Fruit fly (Drosophila melanogaster) whole organism, embryonic: ENCODE results near the gene CG12206.

Experiments used
- Bgb ChIP-seq: fragments of 200-800 bp; sonication (Bioruptor generic); IDR thresholded peaks from 2 replicates; pipeline ENCODE4 v1.3.6; 2022; ENCODE audit warnings: missing biosample characterization, missing genetic modification characterization; ENCODE audit not compliant: partially characterized antibody
- CG12744 ChIP-seq: fragments of 200-800 bp; sonication (Bioruptor generic); optimal IDR thresholded peaks from 2 replicates; lab custom pipeline; 2016; ENCODE audit warnings: missing biosample characterization, missing genetic modification characterization
- CG14667 ChIP-seq: fragments of 200-800 bp; sonication (Bioruptor generic); IDR thresholded peaks from 2 replicates; pipeline ENCODE4 v1.3.6; 2022; ENCODE audit warnings: missing biosample characterization, missing genetic modification characterization
- CG16779 ChIP-seq: fragments of 200-800 bp; sonication (Bioruptor generic); IDR thresholded peaks from 2 replicates; pipeline ENCODE4 v1.3.6; 2022; ENCODE audit warnings: missing biosample characterization, missing genetic modification characterization
- CG16863 ChIP-seq: fragments of 200-800 bp; sonication (Bioruptor generic); optimal IDR thresholded peaks from 3 replicates; lab custom pipeline; 2016; ENCODE audit warnings: missing biosample characterization, missing genetic modification characterization
- CG17359 ChIP-seq: fragments of 200-800 bp; sonication (Bioruptor generic); optimal IDR thresholded peaks from 3 replicates; lab custom pipeline; 2018; ENCODE audit warnings: missing biosample characterization, mild to moderate bottlenecking, missing genetic modification characterization, moderate library complexity
- CG17568 ChIP-seq: fragments of 200-800 bp; sonication (Bioruptor generic); optimal IDR thresholded peaks from 2 replicates; lab custom pipeline; 2018; ENCODE audit warnings: missing biosample characterization, mild to moderate bottlenecking, missing genetic modification characterization, moderate library complexity
- CG17829 ChIP-seq: fragments of 200-800 bp; optimal IDR thresholded peaks from 2 replicates; lab custom pipeline; 2019; ENCODE audit warnings: missing biosample characterization, mild to moderate bottlenecking, missing genetic modification characterization, moderate library complexity
- CG3065 ChIP-seq: fragments of 200-800 bp; sonication (Bioruptor generic); optimal IDR thresholded peaks from 2 replicates; lab custom pipeline; 2016; ENCODE audit warnings: missing biosample characterization, missing genetic modification characterization
- CG3281 ChIP-seq: fragments of 200-800 bp; sonication (Bioruptor generic); optimal IDR thresholded peaks from 3 replicates; lab custom pipeline; 2017; ENCODE audit warnings: missing biosample characterization, mild to moderate bottlenecking, missing genetic modification characterization
- CG33213 ChIP-seq: fragments of 200-800 bp; sonication (Bioruptor generic); optimal IDR thresholded peaks from 3 replicates; lab custom pipeline; 2016; ENCODE audit warnings: missing biosample characterization, missing genetic modification characterization
- CG3726 ChIP-seq: fragments of 200-800 bp; sonication (Bioruptor generic); IDR thresholded peaks from 3 replicates; pipeline ENCODE4, ENCODE4 v1.3.6; 2022; ENCODE audit warnings: missing biosample characterization, missing genetic modification characterization
- CG4404 ChIP-seq: fragments of 200-800 bp; sonication (Bioruptor generic); IDR thresholded peaks from 2 replicates; pipeline ENCODE4 v1.3.6; 2022; ENCODE audit warnings: missing biosample characterization, missing genetic modification characterization
- CG4820 ChIP-seq: fragments of 200-800 bp; sonication (Bioruptor generic); optimal IDR thresholded peaks from 3 replicates; lab custom pipeline; 2016; ENCODE audit warnings: missing biosample characterization, missing genetic modification characterization
- CG7357 ChIP-seq: fragments of 200-800 bp; sonication (Bioruptor generic); IDR thresholded peaks from 3 replicates; pipeline ENCODE4 v1.3.6; 2022; ENCODE audit warnings: missing biosample characterization, missing genetic modification characterization
- CG7745 ChIP-seq: fragments of 200-800 bp; sonication (Bioruptor generic); optimal IDR thresholded peaks from 2 replicates; lab custom pipeline; 2018; ENCODE audit warnings: missing biosample characterization, mild to moderate bottlenecking, missing genetic modification characterization, moderate library complexity
- CG7987 ChIP-seq: fragments of 200-800 bp; sonication (Bioruptor generic); optimal IDR thresholded peaks from 2 replicates; lab custom pipeline; 2018; ENCODE audit warnings: missing biosample characterization, mild to moderate bottlenecking, missing genetic modification characterization, moderate library complexity
- CG8089 ChIP-seq: fragments of 200-800 bp; sonication (Bioruptor generic); optimal IDR thresholded peaks from 3 replicates; lab custom pipeline; 2016; ENCODE audit warnings: missing biosample characterization, missing genetic modification characterization
- CG8388 ChIP-seq: fragments of 200-800 bp; sonication (Bioruptor generic); optimal IDR thresholded peaks from 2 replicates; lab custom pipeline; 2019; ENCODE audit warnings: missing biosample characterization, mild to moderate bottlenecking, missing genetic modification characterization, moderate library complexity
- CG8478 ChIP-seq: fragments of >200 bp; optimal IDR thresholded peaks from 2 replicates; lab custom pipeline; 2018
- CkIIα-i1 ChIP-seq: fragments of 200-800 bp; sonication (Bioruptor generic); IDR thresholded peaks from 2 replicates; pipeline ENCODE4 v1.3.6; 2022; ENCODE audit warnings: missing biosample characterization, missing genetic modification characterization
- Drgx ChIP-seq: fragments of 200-800 bp; sonication (Bioruptor generic); IDR thresholded peaks from 2 replicates; pipeline ENCODE4 v1.3.6; 2022; ENCODE audit warnings: missing biosample characterization, missing genetic modification characterization
- H15 ChIP-seq: fragments of 200-800 bp; sonication (Bioruptor generic); IDR thresholded peaks from 3 replicates; pipeline ENCODE4 v1.3.6; 2022; ENCODE audit warnings: missing biosample characterization, missing genetic modification characterization
- Hsf ChIP-seq: fragments of 200-800 bp; sonication (Bioruptor generic); optimal IDR thresholded peaks from 3 replicates; lab custom pipeline; 2016; ENCODE audit warnings: missing biosample characterization, missing genetic modification characterization
- Mrtf ChIP-seq: fragments of 200-800 bp; sonication (Bioruptor generic); IDR thresholded peaks from 3 replicates; pipeline ENCODE4 v1.3.6; 2022; ENCODE audit warnings: missing biosample characterization, missing genetic modification characterization
- Neu2 ChIP-seq: fragments of 200-800 bp; sonication (Bioruptor generic); optimal IDR thresholded peaks from 3 replicates; lab custom pipeline; 2016; ENCODE audit warnings: missing biosample characterization, missing genetic modification characterization, borderline replicate concordance
- Ssrp ChIP-seq: fragments of 200-800 bp; sonication (Bioruptor generic); optimal IDR thresholded peaks from 2 replicates; lab custom pipeline; 2018; ENCODE audit warnings: missing biosample characterization, mild to moderate bottlenecking, missing genetic modification characterization, moderate library complexity
- Usf ChIP-seq: fragments of 200-800 bp; sonication (Bioruptor generic); optimal IDR thresholded peaks from 2 replicates; lab custom pipeline; 2017; ENCODE audit warnings: missing genotype, missing biosample characterization, missing genetic modification characterization
- al ChIP-seq: fragments of 200-800 bp; sonication (Bioruptor generic); IDR thresholded peaks from 2 replicates; pipeline ENCODE4 v1.3.6; 2022; ENCODE audit warnings: missing biosample characterization, missing genetic modification characterization
- bowl ChIP-seq: fragments of 200-800 bp; sonication (Bioruptor generic); IDR thresholded peaks from 2 replicates; pipeline ENCODE4 v1.3.6; 2022; ENCODE audit warnings: missing biosample characterization, missing genetic modification characterization
- chm ChIP-seq: fragments of 200-800 bp; sonication (Bioruptor generic); IDR thresholded peaks from 2 replicates; pipeline ENCODE4 v1.3.6; 2022; ENCODE audit warnings: missing biosample characterization, missing genetic modification characterization
- ci ChIP-seq: fragments of 200-800 bp; sonication (Bioruptor generic); IDR thresholded peaks from 3 replicates; pipeline ENCODE4 v1.3.6; 2022; ENCODE audit warnings: missing biosample characterization, missing genetic modification characterization
- dysf ChIP-seq: fragments of 200-800 bp; sonication (Bioruptor generic); IDR thresholded peaks from 3 replicates; pipeline ENCODE4 v1.3.6; 2022; ENCODE audit warnings: missing biosample characterization, missing genetic modification characterization
- exex ChIP-seq: fragments of 200-800 bp; sonication (Bioruptor generic); optimal IDR thresholded peaks from 4 replicates; lab custom pipeline; 2018; ENCODE audit warnings: missing biosample characterization, mild to moderate bottlenecking, missing genetic modification characterization, moderate library complexity
- grn ChIP-seq: fragments of 200-800 bp; sonication (Bioruptor generic); optimal IDR thresholded peaks from 3 replicates; lab custom pipeline; 2017; ENCODE audit warnings: missing biosample characterization, missing genetic modification characterization
- kay ChIP-seq: fragments of 200-800 bp; sonication (Bioruptor generic); optimal IDR thresholded peaks from 2 replicates; lab custom pipeline; 2016; ENCODE audit warnings: missing biosample characterization, missing genetic modification characterization
- lab ChIP-seq: fragments of 200-800 bp; sonication (Bioruptor generic); optimal IDR thresholded peaks from 3 replicates; lab custom pipeline; 2017; ENCODE audit warnings: missing biosample characterization, missing genetic modification characterization, mild to moderate bottlenecking, moderate library complexity, missing genetic modification reagents
- nerfin-1 ChIP-seq: fragments of 200-800 bp; sonication (Bioruptor generic); optimal IDR thresholded peaks from 3 replicates; lab custom pipeline; 2019; ENCODE audit warnings: missing biosample characterization, mild to moderate bottlenecking, missing genetic modification characterization, moderate library complexity
- nmo ChIP-seq: fragments of 200-800 bp; sonication (Bioruptor generic); optimal IDR thresholded peaks from 2 replicates; lab custom pipeline; 2018; ENCODE audit warnings: missing biosample characterization, mild to moderate bottlenecking, missing genetic modification characterization, moderate library complexity
- nom ChIP-seq: fragments of 200-800 bp; sonication (Bioruptor generic); optimal IDR thresholded peaks from 2 replicates; lab custom pipeline; 2017; ENCODE audit warnings: missing biosample characterization, missing genetic modification characterization, mild to moderate bottlenecking, moderate library complexity, missing genetic modification reagents
- pan ChIP-seq, 4 experiments: fragments of >200 bp in 3 of 4; fragments of 200-800 bp in 1 of 4; sonication (Bioruptor generic) in 1 of 4; optimal IDR thresholded peaks in 3 of 4; IDR thresholded peaks in 1 of 4; 2 replicates each; pipeline versions ENCODE4 v1.3.6 to Lab custom; 2017 to 2022; ENCODE audit warnings: missing biosample characterization in 2 of 4, missing genetic modification characterization in 2 of 4, mixed read lengths in 1 of 4
- pita ChIP-seq: fragments of 200-800 bp; sonication (Bioruptor generic); optimal IDR thresholded peaks from 2 replicates; lab custom pipeline; 2017; ENCODE audit warnings: missing biosample characterization, mild to moderate bottlenecking, missing genetic modification characterization
- prd ChIP-seq, 3 experiments: fragments of >200 bp in 2 of 3; fragments of 200-800 bp in 1 of 3; sonication (Bioruptor generic) in 1 of 3; optimal IDR thresholded peaks in 2 of 3; IDR thresholded peaks in 1 of 3; 2 replicates in 2 of 3; 3 replicates in 1 of 3; pipeline versions ENCODE4 v1.3.6 to Lab custom; 2017 to 2022; ENCODE audit warnings: missing biosample characterization in 1 of 3, missing genetic modification characterization in 1 of 3
- row ChIP-seq: fragments of 200-800 bp; sonication (Bioruptor generic); IDR thresholded peaks from 3 replicates; pipeline ENCODE4 v1.3.6; 2022; ENCODE audit warnings: missing biosample characterization, missing genetic modification characterization
- sima ChIP-seq: fragments of 200-800 bp; sonication (Bioruptor generic); optimal IDR thresholded peaks from 2 replicates; lab custom pipeline; 2016; ENCODE audit warnings: missing biosample characterization, missing genetic modification characterization
- slbo ChIP-seq: fragments of 200-800 bp; sonication (Bioruptor generic); IDR thresholded peaks from 2 replicates; pipeline ENCODE4 v1.3.6; 2022; ENCODE audit warnings: missing biosample characterization, missing genetic modification characterization
- wor ChIP-seq: fragments of 200-800 bp; sonication (Bioruptor generic); IDR thresholded peaks from 2 replicates; pipeline ENCODE4 v1.3.6; 2022; ENCODE audit warnings: missing biosample characterization, missing genetic modification characterization
- zen ChIP-seq: fragments of 200-800 bp; sonication (Bioruptor generic); optimal IDR thresholded peaks from 3 replicates; lab custom pipeline; 2018; ENCODE audit warnings: missing biosample characterization, mild to moderate bottlenecking, missing genetic modification characterization, moderate library complexity

CG12206 gene

dm6 chrX:3474476-3475439 is at the start of gene CG12206 (continued):
- peak; percentile 74 for TF ChIP-seq nmo (GFP tag; lab: Kevin White, UChicago)
- TF ChIP-seq CG7357, result 0 out of 3 replicates have a peak, but pooled peaks have one; percentile 18
- TF ChIP-seq pita (GFP tag; lab: Kevin White, UChicago), result no peak
- TF ChIP-seq ci (GFP tag; lab: Robert Waterston, UW), result no peak
- TF ChIP-seq pan (optimal IDR thresholded peaks at IDR 0.05; lab: Kevin White, UChicago), result no peak
- TF ChIP-seq pan (GFP tag; optimal IDR thresholded peaks at IDR 0.05 in 1 of 2, IDR thresholded peaks at IDR 0.05 in 1 of 2), result no peak
- no peak for TF ChIP-seq sima (GFP tag; lab: Kevin White, UChicago)
- TF ChIP-seq CG3726 (GFP tag; lab: Robert Waterston, UW), result no peak
- TF ChIP-seq CG16863 (GFP tag; lab: Kevin White, UChicago), result no peak
- TF ChIP-seq exex (tag; lab: Kevin White, UChicago), result peak; percentile 3
- no peak for TF ChIP-seq CG12744 (GFP tag; lab: Kevin White, UChicago)
- TF ChIP-seq lab (GFP tag; lab: Kevin White, UChicago), result peak; percentile 70
- peak; percentile 53 for TF ChIP-seq Ssrp (tag; lab: Kevin White, UChicago)
- TF ChIP-seq CG17568 (GFP tag; lab: Kevin White, UChicago), result no peak
- peak; percentile 64 for TF ChIP-seq CG17359 (tag; lab: Kevin White, UChicago)
- TF ChIP-seq CG7987, result no peak
- TF ChIP-seq CkIIα-i1, result no peak
- peak; percentile 53; the same call in 1 of the 2 replicates for TF ChIP-seq al (GFP tag; lab: Robert Waterston, UW)
- peak; percentile 27 for TF ChIP-seq wor (GFP tag; lab: Robert Waterston, UW)
- no peak for TF ChIP-seq prd (optimal IDR thresholded peaks at IDR 0.05; lab: Kevin White, UChicago)
- peak; percentile 66 for TF ChIP-seq prd (GFP tag; IDR thresholded peaks at IDR 0.05; lab: Robert Waterston, UW)
- no peak for TF ChIP-seq Bgb (GFP tag; lab: Robert Waterston, UW)
- no peak for TF ChIP-seq CG14667 (GFP tag; lab: Robert Waterston, UW)
- no peak for TF ChIP-seq CG3065 (GFP tag; lab: Kevin White, UChicago)
- peak; percentile 66 for TF ChIP-seq Drgx (GFP tag; lab: Robert Waterston, UW)
- peak; percentile 81 for TF ChIP-seq row (GFP tag; lab: Robert Waterston, UW)
- peak; percentile 39 for TF ChIP-seq Usf (GFP tag; lab: Kevin White, UChicago)
- no peak for TF ChIP-seq grn (GFP tag; lab: Kevin White, UChicago)
- TF ChIP-seq CG7745 (tag; lab: Kevin White, UChicago), result no peak
- TF ChIP-seq zen, result no peak
- no peak for TF ChIP-seq CG8478
- TF ChIP-seq CG8388 (GFP tag; lab: Kevin White, UChicago), result peak; percentile 57
- peak; percentile 60 for TF ChIP-seq CG3281 (GFP tag; lab: Kevin White, UChicago)
- 0 out of 3 replicates have a peak, but pooled peaks have one; percentile 28 for TF ChIP-seq Mrtf (GFP tag; lab: Robert Waterston, UW)
- TF ChIP-seq Neu2 (GFP tag; lab: Kevin White, UChicago), result no peak
- no peak for TF ChIP-seq H15 (GFP tag; lab: Robert Waterston, UW)
- peak; percentile 52 for TF ChIP-seq CG17829
- no peak for TF ChIP-seq CG16779 (GFP tag; lab: Robert Waterston, UW)
- TF ChIP-seq CG4820 (GFP tag; lab: Kevin White, UChicago), result peak; percentile 2
- peak; percentile 42 for TF ChIP-seq nerfin-1 (tag; lab: Kevin White, UChicago)
- no peak for TF ChIP-seq CG8089
- TF ChIP-seq bowl, result no peak
- no peak for TF ChIP-seq CG33213 (GFP tag; lab: Kevin White, UChicago)
- TF ChIP-seq CG4404 (GFP tag; lab: Robert Waterston, UW), result peak; percentile 27; the same call in 1 of the 2 replicates
- TF ChIP-seq chm, result no peak
- TF ChIP-seq kay, result no peak
- TF ChIP-seq dysf (GFP tag; lab: Robert Waterston, UW), result peak; percentile 69; the same call in 2 of the 3 replicates
- TF ChIP-seq slbo (GFP tag; lab: Robert Waterston, UW), result peak; percentile 73
- TF ChIP-seq Hsf, result no peak
- TF ChIP-seq nom (GFP tag; lab: Kevin White, UChicago), result peak; percentile 95
